Fruit fly (Drosophila melanogaster): ENCODE data around the gene CG34300.

dm6 chr3R:30273898-30274297, 32.5 kb downstream of the CG34300 start:
- TF ChIP-seq Pif1A (GFP tag; optimal IDR thresholded peaks at IDR 0.05) = no peak
- no peak for TF ChIP-seq CG13204 (GFP tag; optimal IDR thresholded peaks at IDR 0.05)
- TF ChIP-seq CG34367 (tag; optimal IDR thresholded peaks at IDR 0.05) = no peak
- TF ChIP-seq CG10348 (GFP tag; IDR thresholded peaks at IDR 0.05) = no peak
